Fruit fly (Drosophila melanogaster) whole organism, embryonic: ENCODE measurements around the gene Dap160.

Experiments used
- Awh ChIP-seq: fragments of 200-800 bp; sonication (Bioruptor generic); IDR thresholded peaks from 2 replicates; pipeline ENCODE4, ENCODE4 v1.3.6; 2022; ENCODE audit warnings: missing biosample characterization, missing genetic modification characterization
- B-H1 ChIP-seq: fragments of 200-800 bp; sonication (Bioruptor generic); IDR thresholded peaks from 3 replicates; pipeline ENCODE4 v1.3.6; 2022; ENCODE audit warnings: missing biosample characterization, missing genetic modification characterization
- CG10209 ChIP-seq: fragments of 200-800 bp; sonication (Bioruptor generic); optimal IDR thresholded peaks from 3 replicates; lab custom pipeline; 2017; ENCODE audit warnings: missing biosample characterization, mild to moderate bottlenecking, missing genetic modification characterization, missing genetic modification reagents
- CG11456 ChIP-seq: fragments of 200-800 bp; sonication (Bioruptor generic); IDR thresholded peaks from 3 replicates; pipeline ENCODE4 v1.3.6; 2022; ENCODE audit warnings: missing biosample characterization, missing genetic modification characterization
- CG11696 ChIP-seq: fragments of 200-800 bp; sonication (Bioruptor generic); IDR thresholded peaks from 2 replicates; pipeline ENCODE4 v1.3.6; 2022; ENCODE audit warnings: missing biosample characterization, missing genetic modification characterization
- CG14710 ChIP-seq: fragments of 200-800 bp; sonication (Bioruptor generic); optimal IDR thresholded peaks from 3 replicates; lab custom pipeline; 2019; ENCODE audit warnings: missing biosample characterization, mild to moderate bottlenecking, missing genetic modification characterization, moderate library complexity
- CG15269 ChIP-seq: fragments of 200-800 bp; sonication (Bioruptor generic); optimal IDR thresholded peaks from 2 replicates; lab custom pipeline; 2018; ENCODE audit warnings: missing biosample characterization, mild to moderate bottlenecking, missing genetic modification characterization, moderate library complexity
- CG16813 ChIP-seq: fragments of 200-800 bp; sonication (Bioruptor generic); IDR thresholded peaks from 3 replicates; pipeline ENCODE4 v1.3.6; 2022; ENCODE audit warnings: missing biosample characterization, missing genetic modification characterization; ENCODE audit not compliant: partially characterized antibody
- CG17385 ChIP-seq: fragments of 200-800 bp; sonication (Bioruptor generic); optimal IDR thresholded peaks from 3 replicates; lab custom pipeline; 2018; ENCODE audit warnings: missing biosample characterization, mild to moderate bottlenecking, missing genetic modification characterization
- CG17802 ChIP-seq: fragments of 200-800 bp; sonication (Bioruptor generic); optimal IDR thresholded peaks from 2 replicates; lab custom pipeline; 2018; ENCODE audit warnings: missing biosample characterization, mild to moderate bottlenecking, missing genetic modification characterization, moderate library complexity
- CG30020 ChIP-seq: fragments of 200-800 bp; optimal IDR thresholded peaks from 2 replicates; lab custom pipeline; 2019; ENCODE audit warnings: missing biosample characterization, mild to moderate bottlenecking, missing genetic modification characterization, moderate library complexity
- CG3065 ChIP-seq: fragments of 200-800 bp; sonication (Bioruptor generic); optimal IDR thresholded peaks from 2 replicates; lab custom pipeline; 2016; ENCODE audit warnings: missing biosample characterization, missing genetic modification characterization
- CG32532 ChIP-seq: fragments of 200-800 bp; sonication (Bioruptor generic); IDR thresholded peaks from 2 replicates; pipeline ENCODE4 v1.3.6; 2022; ENCODE audit warnings: missing biosample characterization, missing genetic modification characterization
- CG4328 ChIP-seq: fragments of 200-800 bp; sonication (Bioruptor generic); optimal IDR thresholded peaks from 3 replicates; lab custom pipeline; 2017; ENCODE audit warnings: missing biosample characterization, missing genetic modification reagents, missing genetic modification characterization
- CG6813 ChIP-seq: fragments of 200-800 bp; sonication (Bioruptor generic); optimal IDR thresholded peaks from 2 replicates; lab custom pipeline; 2017; ENCODE audit warnings: missing biosample characterization, missing genetic modification characterization, mild to moderate bottlenecking, moderate library complexity, missing genetic modification reagents
- CG7271 ChIP-seq: fragments of 200-800 bp; sonication (Bioruptor generic); optimal IDR thresholded peaks from 2 replicates; lab custom pipeline; 2018; ENCODE audit warnings: missing biosample characterization, mild to moderate bottlenecking, missing genetic modification characterization, moderate library complexity
- CG7745 ChIP-seq: fragments of 200-800 bp; sonication (Bioruptor generic); optimal IDR thresholded peaks from 2 replicates; lab custom pipeline; 2018; ENCODE audit warnings: missing biosample characterization, mild to moderate bottlenecking, missing genetic modification characterization, moderate library complexity
- CG7786 ChIP-seq: fragments of 200-800 bp; sonication (Bioruptor generic); optimal IDR thresholded peaks from 2 replicates; lab custom pipeline; 2016; ENCODE audit warnings: missing biosample characterization, missing genetic modification characterization
- CG9797 ChIP-seq: fragments of 200-800 bp; sonication (Bioruptor generic); optimal IDR thresholded peaks from 3 replicates; lab custom pipeline; 2018; ENCODE audit warnings: missing biosample characterization, mild to moderate bottlenecking, missing genetic modification characterization
- CG9817 ChIP-seq: fragments of 200-800 bp; sonication (Bioruptor generic); optimal IDR thresholded peaks from 2 replicates; lab custom pipeline; 2018; ENCODE audit warnings: missing biosample characterization, mild to moderate bottlenecking, missing genetic modification characterization, moderate library complexity
- D19B ChIP-seq: fragments of 200-800 bp; sonication (Bioruptor generic); optimal IDR thresholded peaks from 2 replicates; lab custom pipeline; 2017; ENCODE audit warnings: missing biosample characterization, mild to moderate bottlenecking, missing genetic modification characterization
- Dad ChIP-seq: fragments of 200-800 bp; sonication (Bioruptor generic); optimal IDR thresholded peaks from 3 replicates; lab custom pipeline; 2016; ENCODE audit warnings: missing biosample characterization, missing genetic modification characterization
- Dip2 ChIP-seq: fragments of 200-800 bp; sonication (Bioruptor generic); IDR thresholded peaks from 2 replicates; pipeline ENCODE4 v1.3.6; 2022; ENCODE audit warnings: missing biosample characterization, missing genetic modification characterization
- Dll ChIP-seq: fragments of 200-800 bp; sonication (Bioruptor generic); IDR thresholded peaks from 4 replicates; pipeline ENCODE4 v1.3.6; 2022; ENCODE audit warnings: missing biosample characterization, missing genetic modification characterization; ENCODE audit not compliant: partially characterized antibody
- H15 ChIP-seq: fragments of 200-800 bp; sonication (Bioruptor generic); IDR thresholded peaks from 3 replicates; pipeline ENCODE4 v1.3.6; 2022; ENCODE audit warnings: missing biosample characterization, missing genetic modification characterization
- Hr39 ChIP-seq: fragments of >200 bp; optimal IDR thresholded peaks from 2 replicates; lab custom pipeline; 2017
- Hsf ChIP-seq: fragments of 200-800 bp; sonication (Bioruptor generic); optimal IDR thresholded peaks from 3 replicates; lab custom pipeline; 2016; ENCODE audit warnings: missing biosample characterization, missing genetic modification characterization
- MBD-R2 ChIP-seq: fragments of 200-800 bp; sonication (Bioruptor generic); IDR thresholded peaks from 2 replicates; pipeline ENCODE4 v1.3.6; 2022; ENCODE audit warnings: missing biosample characterization, missing genetic modification characterization
- Neu2 ChIP-seq: fragments of 200-800 bp; sonication (Bioruptor generic); optimal IDR thresholded peaks from 3 replicates; lab custom pipeline; 2016; ENCODE audit warnings: missing biosample characterization, missing genetic modification characterization, borderline replicate concordance
- Nf-YC ChIP-seq: fragments of 200-800 bp; optimal IDR thresholded peaks from 3 replicates; lab custom pipeline; 2019; ENCODE audit warnings: missing biosample characterization, mild to moderate bottlenecking, missing genetic modification characterization, moderate library complexity
- Sry-β ChIP-seq: fragments of 200-800 bp; sonication (Bioruptor generic); optimal IDR thresholded peaks from 2 replicates; lab custom pipeline; 2018; ENCODE audit warnings: missing biosample characterization, mild to moderate bottlenecking, missing genetic modification characterization, moderate library complexity
- Ssrp ChIP-seq: fragments of 200-800 bp; sonication (Bioruptor generic); optimal IDR thresholded peaks from 2 replicates; lab custom pipeline; 2018; ENCODE audit warnings: missing biosample characterization, mild to moderate bottlenecking, missing genetic modification characterization, moderate library complexity
- Xbp1 ChIP-seq: fragments of 200-800 bp; sonication (Bioruptor generic); optimal IDR thresholded peaks from 3 replicates; lab custom pipeline; 2016; ENCODE audit warnings: missing biosample characterization, mild to moderate bottlenecking, missing genetic modification characterization
- ash1 ChIP-seq: fragments of 200-800 bp; sonication (Bioruptor generic); optimal IDR thresholded peaks from 2 replicates; lab custom pipeline; 2018; ENCODE audit warnings: missing biosample characterization, mild to moderate bottlenecking, missing genetic modification characterization
- bowl ChIP-seq: fragments of 200-800 bp; sonication (Bioruptor generic); IDR thresholded peaks from 2 replicates; pipeline ENCODE4 v1.3.6; 2022; ENCODE audit warnings: missing biosample characterization, missing genetic modification characterization
- ci ChIP-seq: fragments of 200-800 bp; sonication (Bioruptor generic); IDR thresholded peaks from 3 replicates; pipeline ENCODE4 v1.3.6; 2022; ENCODE audit warnings: missing biosample characterization, missing genetic modification characterization
- gce ChIP-seq: fragments of 200-800 bp; sonication (Bioruptor generic); IDR thresholded peaks from 3 replicates; pipeline ENCODE4 v1.3.6; 2022; ENCODE audit warnings: missing biosample characterization, missing genetic modification characterization
- kni ChIP-seq: fragments of 200-800 bp; sonication (Bioruptor generic); optimal IDR thresholded peaks from 3 replicates; lab custom pipeline; 2017; ENCODE audit warnings: mild to moderate bottlenecking, missing biosample characterization, missing genetic modification reagents, missing genetic modification characterization
- maf-S ChIP-seq: fragments of 200-800 bp; sonication (Bioruptor generic); optimal IDR thresholded peaks from 2 replicates; lab custom pipeline; 2016; ENCODE audit warnings: missing biosample characterization, missing genetic modification characterization
- nau ChIP-seq: fragments of 200-800 bp; sonication (Bioruptor generic); optimal IDR thresholded peaks from 3 replicates; lab custom pipeline; 2017; ENCODE audit warnings: missing biosample characterization, mild to moderate bottlenecking, missing genetic modification characterization, missing genetic modification reagents
- nerfin-2 ChIP-seq: fragments of 200-800 bp; sonication (Bioruptor generic); IDR thresholded peaks from 2 replicates; pipeline ENCODE4 v1.3.6; 2022; ENCODE audit warnings: missing biosample characterization, missing genetic modification characterization; ENCODE audit not compliant: partially characterized antibody
- org-1 ChIP-seq: fragments of 200-800 bp; sonication (Bioruptor generic); optimal IDR thresholded peaks from 2 replicates; lab custom pipeline; 2017; ENCODE audit warnings: missing biosample characterization, missing genetic modification characterization
- pros ChIP-seq: fragments of 200-800 bp; sonication (Bioruptor generic); optimal IDR thresholded peaks from 3 replicates; lab custom pipeline; 2019; ENCODE audit warnings: missing biosample characterization, mild to moderate bottlenecking, missing genetic modification characterization, moderate library complexity
- rib ChIP-seq: fragments of 200-800 bp; sonication (Bioruptor generic); IDR thresholded peaks from 2 replicates; pipeline ENCODE4 v1.3.6; 2022; ENCODE audit warnings: missing biosample characterization, missing genetic modification characterization
- ro ChIP-seq: fragments of 200-800 bp; sonication (Bioruptor generic); IDR thresholded peaks from 2 replicates; pipeline ENCODE4 v1.3.6; 2022; ENCODE audit warnings: missing biosample characterization, missing genetic modification characterization
- row ChIP-seq: fragments of 200-800 bp; sonication (Bioruptor generic); IDR thresholded peaks from 3 replicates; pipeline ENCODE4 v1.3.6; 2022; ENCODE audit warnings: missing biosample characterization, missing genetic modification characterization
- ssp ChIP-seq: fragments of 200-800 bp; sonication (Bioruptor generic); IDR thresholded peaks from 2 replicates; pipeline ENCODE4 v1.3.6; 2022; ENCODE audit warnings: missing biosample characterization, missing genetic modification characterization
- trh ChIP-seq: fragments of 200-800 bp; sonication (Bioruptor generic); optimal IDR thresholded peaks from 2 replicates; lab custom pipeline; 2016; ENCODE audit warnings: missing biosample characterization, missing genetic modification characterization
- usp ChIP-seq: fragments of >200 bp; optimal IDR thresholded peaks from 2 replicates; lab custom pipeline; 2017; ENCODE audit warnings: missing biosample characterization, missing genetic modification characterization
- wdn ChIP-seq: fragments of 200-800 bp; sonication (Bioruptor generic); IDR thresholded peaks from 2 replicates; pipeline ENCODE4 v1.3.6; 2022; ENCODE audit warnings: missing biosample characterization, missing genetic modification characterization
- z ChIP-seq: fragments of 200-800 bp; sonication (Bioruptor generic); IDR thresholded peaks from 3 replicates; pipeline ENCODE4 v1.3.6; 2022; ENCODE audit warnings: missing biosample characterization, missing genetic modification characterization

Dap160 gene

dm6 chr2L:21108759-21109282, 33.3 kb downstream of the Dap160 start (continued):
- TF ChIP-seq Dip2 (GFP tag; lab: Robert Waterston, UW) (no peak), CG7786 (GFP tag; lab: Kevin White, UChicago) (no peak), gce (GFP tag; lab: Robert Waterston, UW) (no peak), D19B (GFP tag; lab: Kevin White, UChicago) (peak; percentile 9), CG9797 (no peak), rib (GFP tag; lab: Robert Waterston, UW) (no peak), CG30020 (tag; lab: Kevin White, UChicago) (peak; percentile 44), wdn (GFP tag; lab: Robert Waterston, UW) (no peak), ash1 (no peak), bowl (no peak), CG15269 (peak; percentile 65), CG9817 (tag; lab: Kevin White, UChicago) (peak; percentile 21), CG7271 (tag; lab: Kevin White, UChicago) (no peak), ssp (no peak), CG10209 (GFP tag; lab: Kevin White, UChicago) (peak; percentile 61), Hsf (GFP tag; lab: Kevin White, UChicago) (peak; percentile 51), Neu2 (no peak), ro (GFP tag; lab: Robert Waterston, UW) (no peak), MBD-R2 (GFP tag; lab: Robert Waterston, UW) (peak; percentile 15; the same call in 1 of the 2 replicates), B-H1 (peak; percentile 37; the same call in 2 of the 3 replicates), org-1 (GFP tag; lab: Kevin White, UChicago) (peak; percentile 21), CG32532 (GFP tag; lab: Robert Waterston, UW) (0 out of 2 replicates have a peak, but pooled peaks have one; percentile 21), CG17385 (GFP tag; lab: Kevin White, UChicago) (peak; percentile 57), CG3065 (GFP tag; lab: Kevin White, UChicago) (peak; percentile 29), pros (GFP tag; lab: Kevin White, UChicago) (no peak), Dad (peak; percentile 62), kni (GFP tag; lab: Kevin White, UChicago) (no peak), CG11456 (GFP tag; lab: Robert Waterston, UW) (no peak), row (GFP tag; lab: Robert Waterston, UW) (peak; percentile 73), CG6813 (GFP tag; lab: Kevin White, UChicago) (peak; percentile 6), Awh (GFP tag; lab: Robert Waterston, UW) (peak; percentile 29; the same call in 1 of the 2 replicates), CG16813 (no peak), H15 (GFP tag; lab: Robert Waterston, UW) (no peak), maf-S (peak; percentile 36), nau (GFP tag; lab: Kevin White, UChicago) (no peak), Nf-YC (tag; lab: Kevin White, UChicago) (peak; percentile 43), CG11696 (GFP tag; lab: Robert Waterston, UW) (no peak), usp (GFP tag; lab: Kevin White, UChicago) (no peak), CG4328 (GFP tag; lab: Kevin White, UChicago) (no peak), Xbp1 (GFP tag; lab: Kevin White, UChicago) (peak; percentile 70), CG7745 (tag; lab: Kevin White, UChicago) (no peak), Sry-β (peak; percentile 23), Dll (no peak), trh (GFP tag; lab: Kevin White, UChicago) (peak; percentile 19), ci (GFP tag; lab: Robert Waterston, UW) (no peak; the same call in 2 of the 3 replicates), nerfin-2 (GFP tag; lab: Robert Waterston, UW) (no peak), CG14710 (tag; lab: Kevin White, UChicago) (peak; percentile 69), z (no peak), CG17802 (tag; lab: Kevin White, UChicago) (no peak), Hr39 (lab: Kevin White, UChicago) (no peak), Ssrp (peak; percentile 78)
